Fruit fly (Drosophila melanogaster) whole organism, embryonic: Measurements from ENCODE around the gene Rbf2.
A peak's percentile ranks its signal among the peaks of the same experiment; 100 is the strongest.

Experiments
- Antp ChIP-seq: fragments of 200-800 bp; sonication (Bioruptor generic); optimal IDR thresholded peaks from 3 replicates; lab custom pipeline; 2016; ENCODE audit warnings: missing biosample characterization, missing genetic modification characterization
- Asciz ChIP-seq: fragments of 200-800 bp; sonication (Bioruptor generic); optimal IDR thresholded peaks from 2 replicates; lab custom pipeline; 2017; ENCODE audit warnings: missing biosample characterization, mild to moderate bottlenecking, missing genetic modification characterization, missing genetic modification reagents
- Awh ChIP-seq: fragments of 200-800 bp; sonication (Bioruptor generic); IDR thresholded peaks from 2 replicates; pipeline ENCODE4, ENCODE4 v1.3.6; 2022; ENCODE audit warnings: missing biosample characterization, missing genetic modification characterization
- Bdp1 ChIP-seq: fragments of 200-800 bp; sonication (Bioruptor generic); optimal IDR thresholded peaks from 3 replicates; lab custom pipeline; 2016; ENCODE audit warnings: missing biosample characterization, missing genetic modification characterization
- CG10267 ChIP-seq: fragments of 200-800 bp; sonication (Bioruptor generic); optimal IDR thresholded peaks from 2 replicates; lab custom pipeline; 2018; ENCODE audit warnings: missing biosample characterization, mild to moderate bottlenecking, missing genetic modification characterization, moderate library complexity
- CG11398 ChIP-seq: fragments of 200-800 bp; sonication (Bioruptor generic); optimal IDR thresholded peaks from 2 replicates; lab custom pipeline; 2016; ENCODE audit warnings: missing biosample characterization, missing genetic modification characterization
- CG13123 ChIP-seq: fragments of 200-800 bp; sonication (Bioruptor generic); optimal IDR thresholded peaks from 2 replicates; lab custom pipeline; 2016; ENCODE audit warnings: missing biosample characterization, missing genetic modification characterization
- CG13287 ChIP-seq: fragments of 200-800 bp; sonication (Bioruptor generic); IDR thresholded peaks from 2 replicates; pipeline ENCODE4 v1.3.6; 2022; ENCODE audit warnings: missing biosample characterization, missing genetic modification characterization; ENCODE audit not compliant: partially characterized antibody
- CG17328 ChIP-seq: fragments of 200-800 bp; sonication (Bioruptor generic); IDR thresholded peaks from 2 replicates; pipeline ENCODE4 v1.3.6; 2022; ENCODE audit warnings: missing biosample characterization, missing genetic modification characterization
- CG18011 ChIP-seq: fragments of 200-800 bp; sonication (Bioruptor generic); optimal IDR thresholded peaks from 2 replicates; lab custom pipeline; 2017; ENCODE audit warnings: missing biosample characterization, missing genetic modification characterization, mild to moderate bottlenecking, moderate library complexity, missing genotype
- CG1832 ChIP-seq: fragments of 200-800 bp; sonication (Bioruptor generic); optimal IDR thresholded peaks from 2 replicates; lab custom pipeline; 2017; ENCODE audit warnings: missing biosample characterization, mild to moderate bottlenecking, missing genetic modification characterization, inconsistent platforms
- CG3847 ChIP-seq: fragments of 200-800 bp; sonication (Bioruptor generic); IDR thresholded peaks from 2 replicates; pipeline ENCODE4 v1.3.6; 2022; ENCODE audit warnings: missing biosample characterization, missing genetic modification characterization
- CG4404 ChIP-seq: fragments of 200-800 bp; sonication (Bioruptor generic); IDR thresholded peaks from 2 replicates; pipeline ENCODE4 v1.3.6; 2022; ENCODE audit warnings: missing biosample characterization, missing genetic modification characterization
- CG6791 ChIP-seq: fragments of 200-800 bp; sonication (Bioruptor generic); IDR thresholded peaks from 3 replicates; pipeline ENCODE4 v1.3.6; 2022; ENCODE audit warnings: missing biosample characterization, missing genetic modification characterization; ENCODE audit not compliant: partially characterized antibody
- CG8359 ChIP-seq: fragments of 200-800 bp; sonication (Bioruptor generic); optimal IDR thresholded peaks from 2 replicates; lab custom pipeline; 2017; ENCODE audit warnings: missing biosample characterization, mild to moderate bottlenecking, missing genetic modification characterization, borderline replicate concordance
- CG8478 ChIP-seq: fragments of >200 bp; optimal IDR thresholded peaks from 2 replicates; lab custom pipeline; 2018
- CG9876 ChIP-seq: fragments of 200-800 bp; sonication (Bioruptor generic); optimal IDR thresholded peaks from 2 replicates; lab custom pipeline; 2016; ENCODE audit warnings: missing biosample characterization, missing genetic modification characterization
- Dip3 ChIP-seq: fragments of 200-800 bp; sonication (Bioruptor generic); optimal IDR thresholded peaks from 3 replicates; lab custom pipeline; 2016; ENCODE audit warnings: missing biosample characterization, missing genetic modification characterization
- Dref ChIP-seq: fragments of 200-800 bp; sonication (Bioruptor generic); IDR thresholded peaks from 2 replicates; pipeline ENCODE4 v1.3.6; 2022; ENCODE audit warnings: missing biosample characterization, missing genetic modification characterization
- E2f2 ChIP-seq: fragments of 200-800 bp; sonication (Bioruptor generic); IDR thresholded peaks from 2 replicates; pipeline ENCODE4 v1.3.6; 2022; ENCODE audit warnings: missing biosample characterization, missing genetic modification characterization
- Eip74EF ChIP-seq, 2 experiments: fragments of 200-800 bp in 1 of 2; fragments of >200 bp in 1 of 2; sonication (Bioruptor generic) in 1 of 2; optimal IDR thresholded peaks; 2 replicates each; lab custom pipeline; 2017 to 2019; ENCODE audit warnings: missing biosample characterization in 2 of 2, missing genetic modification characterization in 2 of 2, mild to moderate bottlenecking in 1 of 2, moderate library complexity in 1 of 2
- Fer2 ChIP-seq: fragments of 200-800 bp; sonication (Bioruptor generic); optimal IDR thresholded peaks from 2 replicates; lab custom pipeline; 2018; ENCODE audit warnings: missing biosample characterization, mild to moderate bottlenecking, missing genetic modification characterization, moderate library complexity
- HLH3B ChIP-seq: fragments of 200-800 bp; sonication (Bioruptor generic); IDR thresholded peaks from 2 replicates; pipeline ENCODE4 v1.3.6; 2022; ENCODE audit warnings: missing biosample characterization, missing genetic modification characterization
- Hey ChIP-seq: fragments of 200-800 bp; sonication (Bioruptor generic); optimal IDR thresholded peaks from 3 replicates; lab custom pipeline; 2018; ENCODE audit warnings: missing biosample characterization, mild to moderate bottlenecking, missing genetic modification characterization
- Hr3 ChIP-seq: fragments of 200-800 bp; sonication (Bioruptor generic); optimal IDR thresholded peaks from 3 replicates; lab custom pipeline; 2016; ENCODE audit warnings: missing biosample characterization, missing genetic modification characterization
- Lpt ChIP-seq: fragments of >200 bp; optimal IDR thresholded peaks from 2 replicates; lab custom pipeline; 2018; ENCODE audit warnings: missing biosample characterization, missing genetic modification characterization
- Neu2 ChIP-seq: fragments of 200-800 bp; sonication (Bioruptor generic); optimal IDR thresholded peaks from 3 replicates; lab custom pipeline; 2016; ENCODE audit warnings: missing biosample characterization, missing genetic modification characterization, borderline replicate concordance
- Sry-β ChIP-seq: fragments of 200-800 bp; sonication (Bioruptor generic); optimal IDR thresholded peaks from 2 replicates; lab custom pipeline; 2018; ENCODE audit warnings: missing biosample characterization, mild to moderate bottlenecking, missing genetic modification characterization, moderate library complexity
- Ssrp ChIP-seq: fragments of 200-800 bp; sonication (Bioruptor generic); optimal IDR thresholded peaks from 2 replicates; lab custom pipeline; 2018; ENCODE audit warnings: missing biosample characterization, mild to moderate bottlenecking, missing genetic modification characterization, moderate library complexity
- Usf ChIP-seq: fragments of 200-800 bp; sonication (Bioruptor generic); optimal IDR thresholded peaks from 2 replicates; lab custom pipeline; 2017; ENCODE audit warnings: missing genotype, missing biosample characterization, missing genetic modification characterization
- ac ChIP-seq: fragments of 200-800 bp; sonication (Bioruptor generic); optimal IDR thresholded peaks from 3 replicates; lab custom pipeline; 2017; ENCODE audit warnings: missing biosample characterization, mild to moderate bottlenecking, missing genetic modification characterization
- bowl ChIP-seq: fragments of 200-800 bp; sonication (Bioruptor generic); IDR thresholded peaks from 2 replicates; pipeline ENCODE4 v1.3.6; 2022; ENCODE audit warnings: missing biosample characterization, missing genetic modification characterization
- btn ChIP-seq: fragments of 200-800 bp; sonication (Bioruptor generic); optimal IDR thresholded peaks from 2 replicates; lab custom pipeline; 2016; ENCODE audit warnings: missing biosample characterization, missing genetic modification characterization
- cas ChIP-seq: fragments of 200-800 bp; sonication (Bioruptor generic); IDR thresholded peaks from 2 replicates; pipeline ENCODE4 v1.3.6; 2022; ENCODE audit warnings: missing biosample characterization, missing genetic modification characterization
- chn ChIP-seq: fragments of 200-800 bp; sonication (Bioruptor generic); optimal IDR thresholded peaks from 2 replicates; lab custom pipeline; 2016; ENCODE audit warnings: missing biosample characterization, missing genetic modification characterization
- crol ChIP-seq: fragments of 200-800 bp; sonication (Bioruptor generic); IDR thresholded peaks from 2 replicates; pipeline ENCODE4 v1.3.6; 2022; ENCODE audit warnings: missing biosample characterization, missing genetic modification characterization
- danr ChIP-seq: fragments of 200-800 bp; sonication (Bioruptor generic); IDR thresholded peaks from 2 replicates; pipeline ENCODE4 v1.3.6; 2022; ENCODE audit warnings: missing biosample characterization, missing genetic modification characterization
- dmrt99B ChIP-seq: fragments of 200-800 bp; sonication (Bioruptor generic); optimal IDR thresholded peaks from 2 replicates; lab custom pipeline; 2018; ENCODE audit warnings: missing biosample characterization, mild to moderate bottlenecking, missing genetic modification characterization, moderate library complexity
- eve ChIP-seq, 2 experiments: fragments of >200 bp; optimal IDR thresholded peaks; 2 replicates each; lab custom pipeline; 2017; ENCODE audit warnings: missing biosample characterization in 2 of 2, missing genetic modification characterization in 2 of 2
- ftz-f1 ChIP-seq: fragments of 200-800 bp; sonication (Bioruptor generic); optimal IDR thresholded peaks from 2 replicates; lab custom pipeline; 2016; ENCODE audit warnings: missing biosample characterization, missing genetic modification characterization
- gem ChIP-seq: fragments of 200-800 bp; sonication (Bioruptor generic); optimal IDR thresholded peaks from 2 replicates; lab custom pipeline; 2019; ENCODE audit warnings: missing biosample characterization, mild to moderate bottlenecking, missing genetic modification characterization, moderate library complexity
- grau ChIP-seq: fragments of 200-800 bp; optimal IDR thresholded peaks from 3 replicates; lab custom pipeline; 2019; ENCODE audit warnings: missing biosample characterization, mild to moderate bottlenecking, missing genetic modification characterization, moderate library complexity
- gro ChIP-seq: fragments of 200-800 bp; sonication (Bioruptor generic); optimal IDR thresholded peaks from 2 replicates; lab custom pipeline; 2016; ENCODE audit warnings: missing biosample characterization, missing genetic modification characterization
- lbe ChIP-seq: fragments of 200-800 bp; sonication (Bioruptor generic); optimal IDR thresholded peaks from 2 replicates; lab custom pipeline; 2016; ENCODE audit warnings: missing biosample characterization, mild to moderate bottlenecking, missing genetic modification characterization
- lmd ChIP-seq: fragments of 200-800 bp; sonication (Bioruptor generic); IDR thresholded peaks from 2 replicates; pipeline ENCODE4 v1.3.6; 2022; ENCODE audit warnings: missing biosample characterization, missing genetic modification characterization
- mld ChIP-seq: fragments of 200-800 bp; sonication (Bioruptor generic); IDR thresholded peaks from 3 replicates; pipeline ENCODE4 v1.3.6; 2022; ENCODE audit warnings: missing biosample characterization, missing genetic modification characterization; ENCODE audit not compliant: partially characterized antibody
- peb ChIP-seq: fragments of 200-800 bp; sonication (Bioruptor generic); IDR thresholded peaks from 2 replicates; pipeline ENCODE4 v1.3.6; 2022; ENCODE audit warnings: missing biosample characterization, missing genetic modification characterization
- pros ChIP-seq: fragments of 200-800 bp; sonication (Bioruptor generic); optimal IDR thresholded peaks from 3 replicates; lab custom pipeline; 2019; ENCODE audit warnings: missing biosample characterization, mild to moderate bottlenecking, missing genetic modification characterization, moderate library complexity
- pum ChIP-seq: fragments of 200-800 bp; sonication (Bioruptor generic); optimal IDR thresholded peaks from 2 replicates; lab custom pipeline; 2016; ENCODE audit warnings: missing biosample characterization, missing genetic modification characterization
- scrt ChIP-seq: fragments of 200-800 bp; sonication (Bioruptor generic); optimal IDR thresholded peaks from 2 replicates; lab custom pipeline; 2018; ENCODE audit warnings: missing biosample characterization, mild to moderate bottlenecking, missing genetic modification characterization, moderate library complexity
- ssp ChIP-seq: fragments of 200-800 bp; sonication (Bioruptor generic); IDR thresholded peaks from 2 replicates; pipeline ENCODE4 v1.3.6; 2022; ENCODE audit warnings: missing biosample characterization, missing genetic modification characterization
- vfl ChIP-seq: fragments of 200-800 bp; sonication (Bioruptor generic); optimal IDR thresholded peaks from 2 replicates; lab custom pipeline; 2016; ENCODE audit warnings: missing biosample characterization, missing genetic modification characterization
- zfh1 ChIP-seq: fragments of 200-800 bp; sonication (Bioruptor generic); IDR thresholded peaks from 3 replicates; pipeline ENCODE4 v1.3.6; 2022; ENCODE audit warnings: missing biosample characterization, missing genetic modification characterization

Rbf2 gene

dm6 chr3R:15985762-15986214 lies 20.5 kb downstream of the Rbf2 start, which contains the start of gene srp (continued):
- TF ChIP-seq bowl (GFP tag; lab: Robert Waterston, UW) (no peak), Ssrp (tag; lab: Kevin White, UChicago) (no peak), Hr3 (GFP tag; lab: Kevin White, UChicago) (no peak), Dref (GFP tag; lab: Robert Waterston, UW) (no peak), ftz-f1 (GFP tag; lab: Kevin White, UChicago) (no peak), Dip3 (no peak), dmrt99B (tag; lab: Kevin White, UChicago) (no peak), lbe (no peak), ac (GFP tag; lab: Kevin White, UChicago) (no peak), Neu2 (GFP tag; lab: Kevin White, UChicago) (no peak), CG8359 (GFP tag; lab: Kevin White, UChicago) (no peak), vfl (GFP tag; lab: Kevin White, UChicago) (no peak), pros (GFP tag; lab: Kevin White, UChicago) (no peak), crol (GFP tag; lab: Robert Waterston, UW) (peak; percentile 13; the same call in 1 of the 2 replicates), CG13287 (GFP tag; lab: Robert Waterston, UW) (no peak), chn (GFP tag; lab: Kevin White, UChicago) (no peak), ssp (GFP tag; lab: Robert Waterston, UW) (no peak), eve (GFP tag; optimal IDR thresholded peaks at IDR 0.05; lab: Kevin White, UChicago) (no peak), Awh (GFP tag; lab: Robert Waterston, UW) (no peak), peb (GFP tag; lab: Robert Waterston, UW) (no peak), gro (GFP tag; lab: Kevin White, UChicago) (no peak), lmd (GFP tag; lab: Robert Waterston, UW) (no peak), pum (no peak), gem (no peak), Bdp1 (no peak), mld (GFP tag; lab: Robert Waterston, UW) (no peak), CG4404 (GFP tag; lab: Robert Waterston, UW) (no peak), Fer2 (tag; lab: Kevin White, UChicago) (no peak), Sry-β (GFP tag; lab: Kevin White, UChicago) (no peak), CG9876 (GFP tag; lab: Kevin White, UChicago) (no peak), Lpt (no peak), CG11398 (no peak), cas (GFP tag; lab: Robert Waterston, UW) (no peak), Eip74EF (GFP tag; optimal IDR thresholded peaks at IDR 0.05; lab: Kevin White, UChicago) (no peak), danr (GFP tag; lab: Robert Waterston, UW) (no peak), Asciz (GFP tag; lab: Kevin White, UChicago) (no peak), Usf (GFP tag; lab: Kevin White, UChicago) (no peak), HLH3B (GFP tag; lab: Robert Waterston, UW) (no peak), grau (tag; lab: Kevin White, UChicago) (no peak), CG13123 (GFP tag; lab: Kevin White, UChicago) (no peak), Antp (no peak), CG3847 (GFP tag; lab: Robert Waterston, UW) (no peak), CG10267 (tag; lab: Kevin White, UChicago) (no peak), CG8478 (lab: Kevin White, UChicago) (no peak), btn (GFP tag; lab: Kevin White, UChicago) (no peak), CG6791 (GFP tag; lab: Robert Waterston, UW) (no peak), scrt (GFP tag; lab: Kevin White, UChicago) (no peak), CG1832 (GFP tag; lab: Kevin White, UChicago) (peak; percentile 55), zfh1 (GFP tag; lab: Robert Waterston, UW) (no peak), Hey (tag; lab: Kevin White, UChicago) (peak; percentile 9), CG17328 (no peak), E2f2 (no peak), CG18011 (GFP tag; lab: Kevin White, UChicago) (no peak)
